Worm (Caenorhabditis elegans): Measurements from ENCODE around the gene K12D9.1.
"Not testable (repeated sequence)": the region's sequence is repeated elsewhere in the genome, so short reads cannot be mapped to it uniquely, and the experiment has no call there.

K12D9.1 gene

DNA sequence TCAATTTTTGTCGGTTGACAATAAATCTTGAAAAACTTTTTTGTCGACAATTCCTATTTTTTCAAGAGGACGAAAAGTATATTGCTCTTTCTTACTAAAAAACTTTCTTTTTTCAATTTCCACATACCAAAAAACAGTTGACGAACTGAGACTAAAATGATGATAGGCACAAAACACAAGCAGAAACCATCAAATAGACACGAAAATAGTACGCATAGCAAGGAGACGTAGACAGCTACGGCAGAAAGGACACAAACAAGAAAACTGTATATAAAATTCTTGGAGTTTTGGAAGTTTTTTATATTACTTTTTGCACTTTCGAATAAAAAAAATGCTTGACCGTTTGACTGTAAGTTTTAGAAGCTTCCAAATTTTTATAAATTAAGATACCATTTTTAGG lies at the start of gene K12D9.1:
Gene K12D9.1, plus strand, starts transcription at position 301 of the 400 bp plus-strand sequence.
- TF ChIP-seq ztf-4 (tag; optimal IDR thresholded peaks at IDR 0.05) (no peak), ceh-9 (tag; optimal IDR thresholded peaks at IDR 0.05) (no peak), lsy-12 (tag; optimal IDR thresholded peaks at IDR 0.05) (no peak)

ce11 chrV:2964786-2965185 lies 49.5 kb upstream of the K12D9.1 start, which contains the start of gene srh-88:
Gene srh-88 (minus strand): TSS chrV:2964886.
- TF ChIP-seq ama-1 (optimal IDR thresholded peaks at IDR 0.05) = no peak
- no peak for TF ChIP-seq unc-39 (tag; optimal IDR thresholded peaks at IDR 0.05)
- TF ChIP-seq mdl-1 (tag; optimal IDR thresholded peaks at IDR 0.05) = no peak
- no peak for TF ChIP-seq nhr-12 (tag; optimal IDR thresholded peaks at IDR 0.05)
- no peak for TF ChIP-seq aly-2 (tag; optimal IDR thresholded peaks at IDR 0.05)
- TF ChIP-seq nhr-237 (tag; optimal IDR thresholded peaks at IDR 0.05) = no peak
- TF ChIP-seq nhr-76 (tag; optimal IDR thresholded peaks at IDR 0.05) = no peak
- no peak for TF ChIP-seq ceh-28 (tag; optimal IDR thresholded peaks at IDR 0.05)
- no peak for TF ChIP-seq mml-1 (tag; optimal IDR thresholded peaks at IDR 0.05)
- no peak for TF ChIP-seq lin-15B (tag; optimal IDR thresholded peaks at IDR 0.05)
- TF ChIP-seq sea-2 (GFP tag; optimal IDR thresholded peaks at IDR 0.05) = no peak
- TF ChIP-seq pha-4 (tag; optimal IDR thresholded peaks at IDR 0.05) = no peak
- TF ChIP-seq ceh-82 (tag; optimal IDR thresholded peaks at IDR 0.05) = no peak
- TF ChIP-seq ztf-11 (tag; optimal IDR thresholded peaks at IDR 0.05) = no peak
- TF ChIP-seq tbx-2 (tag; optimal IDR thresholded peaks at IDR 0.05) = no peak
- no peak for TF ChIP-seq nhr-77 (tag; optimal IDR thresholded peaks at IDR 0.05)
- TF ChIP-seq egl-27 (tag; optimal IDR thresholded peaks at IDR 0.05) = no peak
- TF ChIP-seq daf-12 (tag; optimal IDR thresholded peaks at IDR 0.05) = no peak
- TF ChIP-seq nhr-43 (tag; optimal IDR thresholded peaks at IDR 0.05; ENCODE audit: poor library complexity, severe bottlenecking) = no peak

- no peak for TF ChIP-seq elt-1 (tag; optimal IDR thresholded peaks at IDR 0.05)
- TF ChIP-seq daf-12 (tag; optimal IDR thresholded peaks at IDR 0.05) = no peak
- TF ChIP-seq ceh-16 (tag; optimal IDR thresholded peaks at IDR 0.05) = no peak
- no peak for TF ChIP-seq mdl-1 (tag; optimal IDR thresholded peaks at IDR 0.05)
- no peak for TF ChIP-seq nhr-43 (tag; optimal IDR thresholded peaks at IDR 0.05; ENCODE audit: poor library complexity, severe bottlenecking)
- no peak for TF ChIP-seq pha-4 (tag; optimal IDR thresholded peaks at IDR 0.05)
- no peak for TF ChIP-seq nhr-67 (tag; optimal IDR thresholded peaks at IDR 0.05)
- no peak for TF ChIP-seq fkh-10 (GFP tag; optimal IDR thresholded peaks at IDR 0.05)
- no peak for TF ChIP-seq sea-2 (GFP tag; optimal IDR thresholded peaks at IDR 0.05)
- no peak for TF ChIP-seq hmg-11 (tag; optimal IDR thresholded peaks at IDR 0.05)
- no peak for TF ChIP-seq ztf-4 (tag; optimal IDR thresholded peaks at IDR 0.05)
- TF ChIP-seq zag-1 (tag; optimal IDR thresholded peaks at IDR 0.05) = no peak
- TF ChIP-seq ZK546.5 (tag; optimal IDR thresholded peaks at IDR 0.05) = no peak
- TF ChIP-seq jun-1 (tag; optimal IDR thresholded peaks at IDR 0.05) = no peak
- TF ChIP-seq nhr-77 (tag; optimal IDR thresholded peaks at IDR 0.05) = no peak
- TF ChIP-seq ztf-11 (tag; optimal IDR thresholded peaks at IDR 0.05) = no peak
- no peak for TF ChIP-seq lin-39 (tag; optimal IDR thresholded peaks at IDR 0.05)
- TF ChIP-seq nhr-28 (tag; optimal IDR thresholded peaks at IDR 0.05) = no peak
- TF ChIP-seq ceh-9 (tag; optimal IDR thresholded peaks at IDR 0.05) = no peak
Measured at ce11 chrV:2971307-2971999, 42.8 kb upstream of the K12D9.1 start, which contains the start of gene srw-129. Gene srw-129 (plus strand): TSS chrV:2971949.

DNA sequence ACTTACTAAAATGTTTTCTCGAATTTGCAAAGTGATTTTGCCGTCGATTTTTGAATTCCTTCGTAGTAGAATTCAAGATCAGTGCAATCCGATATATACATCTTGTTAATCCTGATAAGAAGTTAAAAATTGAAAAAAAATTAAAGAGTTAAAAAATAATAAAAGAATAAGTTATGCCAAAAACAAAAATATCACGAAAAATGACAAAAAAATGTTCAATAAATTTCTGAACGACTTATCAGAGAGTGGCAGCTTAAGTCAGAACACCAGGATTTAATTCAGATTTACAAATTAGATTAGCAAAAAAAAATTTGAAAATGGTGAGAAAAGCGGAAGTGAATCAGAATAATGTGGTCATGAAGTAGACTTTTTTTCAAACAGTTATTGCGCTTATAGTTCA lies 39.0 kb upstream of the K12D9.1 start, which contains the start of gene srw-123:
Gene srw-123, minus strand, starts transcription at position 101 of the 400 bp plus-strand sequence.
- TF ChIP-seq nhr-25 (tag; optimal IDR thresholded peaks at IDR 0.05); jun-1 (tag; optimal IDR thresholded peaks at IDR 0.05); nfya-1 (tag; optimal IDR thresholded peaks at IDR 0.05; ENCODE audit: insufficient read depth): not testable (repeated sequence)

- TF ChIP-seq mml-1 (tag; optimal IDR thresholded peaks at IDR 0.05) (no peak), hmg-11 (tag; optimal IDR thresholded peaks at IDR 0.05) (no peak), sea-2 (GFP tag; optimal IDR thresholded peaks at IDR 0.05) (no peak), daf-12 (tag; optimal IDR thresholded peaks at IDR 0.05) (no peak), nhr-77 (tag; optimal IDR thresholded peaks at IDR 0.05) (no peak), ZK546.5 (tag; optimal IDR thresholded peaks at IDR 0.05) (no peak), unc-62 (GFP tag; optimal IDR thresholded peaks at IDR 0.05) (no peak), elt-2 (tag; optimal IDR thresholded peaks at IDR 0.05) (no peak), nhr-25 (tag; optimal IDR thresholded peaks at IDR 0.05) (no peak), nhr-43 (tag; optimal IDR thresholded peaks at IDR 0.05; ENCODE audit: poor library complexity, severe bottlenecking) (no peak), ceh-16 (tag; optimal IDR thresholded peaks at IDR 0.05) (no peak), nhr-11 (tag; optimal IDR thresholded peaks at IDR 0.05) (no peak)
Measured at ce11 chrV:2976287-2976686, 38.0 kb upstream of the K12D9.1 start, which contains the start of gene srw-124. Gene srw-124 (plus strand): TSS chrV:2976587.

Data from whole organism, L3 larva.